Worm (Caenorhabditis elegans) whole organism, L4 larva: ENCODE data around the gene F43C11.12.

ENCODE experiments used
- F37D6.2 ChIP-seq: sonication (generic microtip); optimal IDR thresholded peaks from 2 replicates; lab custom pipeline; 2016; ENCODE audit warnings: mild to moderate bottlenecking, missing genetic modification characterization, missing compliant biosample characterization
- T26A8.4 ChIP-seq: fragments of 200-800 bp; sonication (Bioruptor generic); IDR thresholded peaks from 2 replicates; pipeline ENCODE4 v1.3.6; 2022; ENCODE audit warnings: missing genetic modification characterization, missing compliant biosample characterization
- aly-2 ChIP-seq: sonication (generic microtip); optimal IDR thresholded peaks from 2 replicates; lab custom pipeline; 2018; ENCODE audit warnings: missing biosample characterization, missing genetic modification characterization
- ama-1 ChIP-seq: fragments of 150-350 bp; optimal IDR thresholded peaks from 2 replicates; lab custom pipeline; 2014; ENCODE audit warnings: inconsistent platforms, mixed read lengths
- attf-4 ChIP-seq: sonication (generic microtip); optimal IDR thresholded peaks from 3 replicates; lab custom pipeline; 2017; ENCODE audit warnings: missing biosample characterization, missing genetic modification characterization
- ceh-32 ChIP-seq: sonication (generic microtip); optimal IDR thresholded peaks from 2 replicates; lab custom pipeline; 2016; ENCODE audit warnings: mild to moderate bottlenecking, missing genetic modification characterization, missing compliant biosample characterization; ENCODE audit not compliant: poor library complexity
- daf-16 ChIP-seq, 3 experiments: sonication (generic microtip); optimal IDR thresholded peaks; 2 replicates each; lab custom pipeline; 2016 to 2017; ENCODE audit warnings: missing genetic modification characterization in 3 of 3, missing genetic modification reagents in 3 of 3, mild to moderate bottlenecking in 2 of 3, missing compliant biosample characterization in 2 of 3, missing biosample characterization in 1 of 3, moderate library complexity in 1 of 3
- dmd-6 ChIP-seq: fragments of 200-800 bp; sonication (Bioruptor generic); IDR thresholded peaks from 2 replicates; pipeline ENCODE4 v1.3.6; 2022; ENCODE audit warnings: missing genetic modification reagents, missing genetic modification characterization, missing compliant biosample characterization
- dve-1 ChIP-seq: sonication (generic microtip); optimal IDR thresholded peaks from 2 replicates; lab custom pipeline; 2017; ENCODE audit warnings: antibody characterized with exemption, mild to moderate bottlenecking, missing genetic modification characterization, missing compliant biosample characterization; ENCODE audit not compliant: insufficient read depth
- egl-27 ChIP-seq: sonication (generic microtip); optimal IDR thresholded peaks from 3 replicates; lab custom pipeline; 2017; ENCODE audit warnings: missing biosample characterization, missing genetic modification reagents, missing genetic modification characterization
- hlh-11 ChIP-seq: fragments of 200-800 bp; sonication (Bioruptor generic); optimal IDR thresholded peaks from 2 replicates; lab custom pipeline; 2018; ENCODE audit warnings: mild to moderate bottlenecking, missing genetic modification characterization, missing compliant biosample characterization
- hlh-30 ChIP-seq: sonication (generic microtip); optimal IDR thresholded peaks from 2 replicates; lab custom pipeline; 2017; ENCODE audit warnings: antibody characterized with exemption, mild to moderate bottlenecking, missing genetic modification characterization, missing compliant biosample characterization; ENCODE audit not compliant: insufficient read depth
- hmg-1.1 ChIP-seq: fragments of 200-800 bp; sonication (Bioruptor generic); IDR thresholded peaks from 2 replicates; pipeline ENCODE4 v1.3.6; 2022; ENCODE audit warnings: missing genetic modification reagents, missing genetic modification characterization, missing compliant biosample characterization
- lin-1 ChIP-seq: fragments of 200-800 bp; sonication (Bioruptor generic); IDR thresholded peaks from 2 replicates; pipeline ENCODE4 v1.3.6; 2022; ENCODE audit warnings: missing genetic modification reagents, missing genetic modification characterization, missing compliant biosample characterization
- lir-3 ChIP-seq: sonication (generic microtip); optimal IDR thresholded peaks from 2 replicates; lab custom pipeline; 2016; ENCODE audit warnings: mild to moderate bottlenecking, missing genetic modification characterization, missing compliant biosample characterization
- lsy-2 ChIP-seq, 2 experiments: fragments of 150-350 bp in 1 of 2; sonication (generic microtip) in 1 of 2; optimal IDR thresholded peaks; 2 replicates each; lab custom pipeline; 2014 to 2017; ENCODE audit warnings: missing biosample characterization in 2 of 2, missing genetic modification characterization in 2 of 2
- madf-5 ChIP-seq, 2 experiments: fragments of 200-800 bp; sonication (Bioruptor generic); IDR thresholded peaks; 2 replicates each; pipeline ENCODE4 v1.3.6; 2022; ENCODE audit warnings: missing compliant biosample characterization in 2 of 2, missing genetic modification characterization in 2 of 2
- mep-1 ChIP-seq: fragments of 150-350 bp; sonication (generic microtip); optimal IDR thresholded peaks from 3 replicates; lab custom pipeline; 2014; ENCODE audit warnings: missing biosample characterization, missing genetic modification characterization
- mes-2 ChIP-seq: sonication (generic microtip); optimal IDR thresholded peaks from 2 replicates; lab custom pipeline; 2016; ENCODE audit warnings: missing genotype, mild to moderate bottlenecking, missing genetic modification characterization, missing compliant biosample characterization; ENCODE audit not compliant: poor library complexity, severe bottlenecking
- nhr-10 ChIP-seq: fragments of 150-350 bp; optimal IDR thresholded peaks from 2 replicates; lab custom pipeline; 2014; ENCODE audit warnings: missing biosample characterization, missing genetic modification characterization
- nhr-111 ChIP-seq: fragments of 200-800 bp; sonication (Bioruptor generic); optimal IDR thresholded peaks from 2 replicates; lab custom pipeline; 2018; ENCODE audit warnings: mild to moderate bottlenecking, missing genetic modification characterization, missing compliant biosample characterization
- nhr-28 ChIP-seq: fragments of 150-350 bp; optimal IDR thresholded peaks from 2 replicates; lab custom pipeline; 2014; ENCODE audit warnings: missing biosample characterization, missing genetic modification characterization
- nhr-6 ChIP-seq: fragments of 150-350 bp; optimal IDR thresholded peaks from 2 replicates; lab custom pipeline; 2014; ENCODE audit warnings: missing biosample characterization, missing genetic modification characterization
- nhr-77 ChIP-seq: fragments of 150-350 bp; optimal IDR thresholded peaks from 2 replicates; lab custom pipeline; 2014; ENCODE audit warnings: missing biosample characterization, missing genetic modification characterization
- php-3 ChIP-seq: fragments of 200-800 bp; sonication (Bioruptor generic); IDR thresholded peaks from 2 replicates; pipeline ENCODE4 v1.3.6; 2022; ENCODE audit warnings: missing genetic modification reagents, missing genetic modification characterization, missing compliant biosample characterization
- pqm-1 ChIP-seq: sonication (generic microtip); optimal IDR thresholded peaks from 2 replicates; lab custom pipeline; 2017; ENCODE audit warnings: missing biosample characterization, missing genetic modification characterization
- set-16 ChIP-seq: fragments of 200-800 bp; sonication (Bioruptor generic); IDR thresholded peaks from 2 replicates; pipeline ENCODE4 v1.3.6; 2022; ENCODE audit warnings: missing genetic modification reagents, missing genetic modification characterization, missing compliant biosample characterization
- unc-39 ChIP-seq: sonication (generic microtip); optimal IDR thresholded peaks from 2 replicates; lab custom pipeline; 2017; ENCODE audit warnings: missing biosample characterization, missing genetic modification characterization
- unc-62 ChIP-seq, 3 experiments: fragments of 150-350 bp in 1 of 3; sonication (generic microtip); optimal IDR thresholded peaks in 2 of 3; peaks in 1 of 3; 1 replicate in 1 of 3; 2 replicates in 2 of 3; lab custom pipeline; 2014 to 2017; ENCODE audit warnings: missing biosample characterization in 3 of 3, missing genetic modification characterization in 3 of 3, missing genetic modification reagents in 3 of 3, missing genotype in 1 of 3
- zag-1 ChIP-seq: fragments of 150-350 bp; optimal IDR thresholded peaks from 2 replicates; lab custom pipeline; 2014; ENCODE audit warnings: missing biosample characterization, missing genetic modification characterization
- ztf-7 ChIP-seq: fragments of 150-350 bp; optimal IDR thresholded peaks from 2 replicates; lab custom pipeline; 2014; ENCODE audit warnings: missing biosample characterization, missing genetic modification characterization

Gene F43C11.12

ce11 chrII:2366623-2367365 lies at the start of gene F43C11.12, which contains the start of gene F16G10.5:
F43C11.12 (minus strand) TSS chrII:2366723.
F16G10.5 (plus strand) TSS chrII:2367315.
- TF ChIP-seq nhr-111 (no peak), lir-3 (no peak), unc-62 (GFP tag; optimal IDR thresholded peaks at IDR 0.05 in 1 of 2; lab: Kevin White, UChicago) (peak in 1 of 2 experiments; percentile 32), unc-62 (tag; optimal IDR thresholded peaks at IDR 0.05; lab: Kevin White, UChicago) (no peak), dve-1 (no peak), hlh-30 (tag; lab: Kevin White, UChicago) (no peak), egl-27 (tag; lab: Kevin White, UChicago) (no peak)

- TF ChIP-seq zag-1 (tag; lab: Kevin White, UChicago) (no peak), set-16 (no peak), T26A8.4 (GFP tag; lab: Robert Waterston, UW) (no peak), nhr-6 (no peak), ama-1 (lab: Kevin White, UChicago) (no peak), hlh-11 (peak; percentile 47), nhr-10 (no peak), nhr-28 (peak; percentile 93), mep-1 (tag; lab: Kevin White, UChicago) (no peak), madf-5 (GFP tag; IDR thresholded peaks at IDR 0.05; lab: Robert Waterston, UW) (no peak), ztf-7 (no peak), mes-2 (peak; percentile 18), unc-62 (GFP tag; optimal IDR thresholded peaks at IDR 0.05 in 1 of 2; lab: Kevin White, UChicago) (peak in 1 of 2 experiments; percentile 56), unc-62 (tag; optimal IDR thresholded peaks at IDR 0.05; lab: Kevin White, UChicago) (no peak), nhr-77 (peak; percentile 67), dve-1 (peak; percentile 75), hmg-1.1 (GFP tag; lab: Robert Waterston, UW) (no peak), daf-16 (GFP tag; optimal IDR thresholded peaks at IDR 0.05; lab: Kevin White, UChicago) (no peak), daf-16 (tag; optimal IDR thresholded peaks at IDR 0.05; lab: Kevin White, UChicago) (peak; percentile 87), pqm-1 (tag; lab: Kevin White, UChicago) (peak; percentile 52), F37D6.2 (tag; lab: Kevin White, UChicago) (no peak), lin-1 (GFP tag; lab: Robert Waterston, UW) (no peak), lsy-2 (tag; optimal IDR thresholded peaks at IDR 0.05; lab: Kevin White, UChicago) (peak in 1 of 2 experiments; percentile 4), dmd-6 (GFP tag; lab: Robert Waterston, UW) (0 out of 2 replicates have a peak, but pooled peaks have one; percentile 32)
These were observed 48.9 kb upstream of the F43C11.12 start, which contains the start of gene fbxa-4 for ce11 chrII:2415439-2415838. fbxa-4 (minus strand) TSS chrII:2415531.

- TF ChIP-seq aly-2: no peak
- peak; percentile 14 for TF ChIP-seq dve-1
- peak; percentile 19 for TF ChIP-seq nhr-28
- TF ChIP-seq pqm-1 (tag; lab: Kevin White, UChicago): peak; percentile 17
- 0 out of 2 replicates have a peak, but pooled peaks have one; percentile 23 for TF ChIP-seq php-3 (GFP tag; lab: Robert Waterston, UW)
- TF ChIP-seq unc-62 (GFP tag; optimal IDR thresholded peaks at IDR 0.05 in 1 of 2; lab: Kevin White, UChicago): peak in 1 of 2 experiments; percentile 9
- TF ChIP-seq unc-62 (tag; optimal IDR thresholded peaks at IDR 0.05; lab: Kevin White, UChicago): no peak
- no peak for TF ChIP-seq ama-1 (lab: Kevin White, UChicago)
- TF ChIP-seq attf-4 (tag; lab: Kevin White, UChicago): no peak
- no peak for TF ChIP-seq nhr-6
- TF ChIP-seq daf-16 (GFP tag; optimal IDR thresholded peaks at IDR 0.05; lab: Kevin White, UChicago): no peak
- peak; percentile 37 for TF ChIP-seq daf-16 (tag; optimal IDR thresholded peaks at IDR 0.05; lab: Kevin White, UChicago)
These were observed 46.1 kb upstream of the F43C11.12 start, which contains the start of gene fbxa-182 for ce11 chrII:2412649-2413048. fbxa-182 (minus strand) TSS chrII:2412749.

ce11 chrII:2411555-2411954 lies 45.0 kb upstream of the F43C11.12 start:
- TF ChIP-seq unc-62 (GFP tag; optimal IDR thresholded peaks at IDR 0.05 in 1 of 2; lab: Kevin White, UChicago) (peak in 1 of 2 experiments; percentile 51), unc-62 (tag; optimal IDR thresholded peaks at IDR 0.05; lab: Kevin White, UChicago) (no peak), unc-39 (tag; lab: Kevin White, UChicago) (no peak), ceh-32 (tag; lab: Kevin White, UChicago) (no peak)
